Fruit fly (Drosophila melanogaster): ENCODE data around the gene piwi.

- TF ChIP-seq h (optimal IDR thresholded peaks at IDR 0.05), result no peak
- no peak for TF ChIP-seq insv (optimal IDR thresholded peaks at IDR 0.05)
- no peak for TF ChIP-seq Myc (optimal IDR thresholded peaks at IDR 0.05)
- TF ChIP-seq Sin3A (optimal IDR thresholded peaks at IDR 0.05), result no peak
Observed at dm6 chr2L:11014671-11015070, 27.5 kb upstream of the piwi start.
